Fruit fly (Drosophila melanogaster) whole organism, prepupa: ENCODE measurements around the gene CG7772.

Experiments
- CG1621 ChIP-seq: fragments of 200-800 bp; sonication (Bioruptor generic); optimal IDR thresholded peaks from 3 replicates; lab custom pipeline; 2018; ENCODE audit warnings: missing biosample characterization, mild to moderate bottlenecking, missing genetic modification characterization
- CG3919 ChIP-seq: fragments of 200-800 bp; sonication (Bioruptor generic); optimal IDR thresholded peaks from 3 replicates; lab custom pipeline; 2016; ENCODE audit warnings: missing biosample characterization, missing genetic modification characterization
- CG6792 ChIP-seq: fragments of 200-800 bp; sonication (Bioruptor generic); optimal IDR thresholded peaks from 3 replicates; lab custom pipeline; 2016; ENCODE audit warnings: missing biosample characterization, missing genetic modification characterization

DNA sequence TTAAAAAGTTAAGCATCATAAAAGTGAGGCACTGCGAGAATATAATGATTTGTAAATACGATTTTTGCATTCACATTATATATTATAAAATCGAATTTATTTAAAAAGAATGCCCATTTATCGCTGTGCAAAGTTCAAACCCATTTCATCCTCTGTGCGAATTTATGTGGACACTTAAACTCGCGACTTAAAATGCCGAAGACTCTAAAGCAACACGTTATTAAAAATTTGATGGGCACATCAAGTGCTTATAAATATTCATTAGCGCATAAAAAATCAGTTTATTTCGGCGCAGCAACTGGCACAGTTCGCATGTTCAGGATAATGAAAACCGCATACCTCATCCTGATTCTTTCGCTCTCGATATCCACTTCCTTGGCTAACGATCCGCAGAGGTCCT lies 19.2 kb downstream of the CG7772 start, which contains the start of gene CG6788:
- TF ChIP-seq CG1621 (tag; lab: Kevin White, UChicago): no peak
- TF ChIP-seq CG3919 (GFP tag; lab: Kevin White, UChicago): no peak
- no peak for TF ChIP-seq CG6792
